Worm (Caenorhabditis elegans) whole organism, mixed stage, embryonic: Measurements from ENCODE around the gene lpr-3.

ENCODE experiments used
- ceh-39 ChIP-seq: fragments of 150-350 bp; optimal IDR thresholded peaks from 2 replicates; lab custom pipeline; 2014; ENCODE audit warnings: missing biosample characterization, missing genetic modification characterization
- ceh-83 ChIP-seq: fragments of 200-800 bp; sonication (Bioruptor generic); optimal IDR thresholded peaks from 2 replicates; lab custom pipeline; 2018; ENCODE audit warnings: mild to moderate bottlenecking, missing genetic modification characterization, missing compliant biosample characterization
- ces-1 ChIP-seq: fragments of 150-350 bp; optimal IDR thresholded peaks from 2 replicates; lab custom pipeline; 2014; ENCODE audit warnings: missing biosample characterization, missing genetic modification reagents, missing genetic modification characterization
- elt-1 ChIP-seq: sonication (generic microtip); optimal IDR thresholded peaks from 2 replicates; lab custom pipeline; 2017; ENCODE audit warnings: missing genetic modification characterization, mild to moderate bottlenecking, missing compliant biosample characterization, antibody characterized with exemption, moderate library complexity, borderline replicate concordance; ENCODE audit not compliant: insufficient read depth
- flh-1 ChIP-seq: fragments of 200-800 bp; sonication (Bioruptor generic); optimal IDR thresholded peaks from 2 replicates; lab custom pipeline; 2018; ENCODE audit warnings: mild to moderate bottlenecking, missing genetic modification characterization, moderate library complexity, missing compliant biosample characterization
- hlh-1 ChIP-seq: fragments of 150-350 bp; optimal IDR thresholded peaks from 2 replicates; lab custom pipeline; 2014; ENCODE audit warnings: missing biosample characterization, missing genetic modification reagents, missing genetic modification characterization
- lin-13 ChIP-seq: fragments of 150-350 bp; optimal IDR thresholded peaks from 2 replicates; lab custom pipeline; 2014; ENCODE audit warnings: missing biosample characterization, missing genetic modification characterization
- lsy-2 ChIP-seq: fragments of 150-350 bp; optimal IDR thresholded peaks from 2 replicates; lab custom pipeline; 2014; ENCODE audit warnings: missing biosample characterization, missing genetic modification characterization
- mep-1 ChIP-seq: fragments of 150-350 bp; optimal IDR thresholded peaks from 2 replicates; lab custom pipeline; 2017; ENCODE audit warnings: missing biosample characterization, missing genetic modification reagents, missing genetic modification characterization, inconsistent platforms
- nhr-2 ChIP-seq: fragments of 150-350 bp; optimal IDR thresholded peaks from 2 replicates; lab custom pipeline; 2014; ENCODE audit warnings: missing biosample characterization, missing genetic modification characterization
- snpc-4 ChIP-seq: fragments of 150-350 bp; optimal IDR thresholded peaks from 2 replicates; lab custom pipeline; 2014; ENCODE audit warnings: missing biosample characterization, missing genetic modification characterization
- unc-120 ChIP-seq: sonication (generic microtip); optimal IDR thresholded peaks from 2 replicates; lab custom pipeline; 2017; ENCODE audit warnings: missing genetic modification characterization, missing compliant biosample characterization; ENCODE audit not compliant: poor library complexity, severe bottlenecking
- unc-39 ChIP-seq: fragments of 150-350 bp; optimal IDR thresholded peaks from 2 replicates; lab custom pipeline; 2014; ENCODE audit warnings: missing biosample characterization, missing genetic modification characterization
- ztf-11 ChIP-seq: fragments of 150-350 bp; optimal IDR thresholded peaks from 2 replicates; lab custom pipeline; 2014; ENCODE audit warnings: missing biosample characterization, missing genetic modification characterization

DNA sequence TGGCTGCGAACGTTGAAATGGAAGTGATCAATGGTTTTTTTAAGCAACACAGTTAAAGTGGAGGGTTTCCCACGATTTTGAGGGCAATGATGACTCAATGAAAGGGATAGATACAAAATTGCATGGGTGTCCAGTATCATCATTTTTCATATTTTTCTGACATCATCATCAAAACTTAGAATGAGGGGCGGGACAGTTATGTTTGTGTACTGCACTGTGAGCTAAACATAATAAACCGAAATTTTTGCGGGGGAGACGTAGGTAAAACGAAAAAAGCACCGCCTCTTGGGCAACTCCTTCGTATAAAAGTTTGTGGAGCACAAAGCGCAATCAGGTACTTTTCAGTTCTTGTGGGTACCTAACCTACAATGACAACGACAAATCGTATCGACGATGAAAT, 3.6 kb upstream of the lpr-3 start, which contains the start of gene C09F12.2:
- TF ChIP-seq snpc-4 (tag; lab: Kevin White, UChicago) = no peak
- TF ChIP-seq hlh-1 (tag; lab: Kevin White, UChicago) = no peak
- no peak for TF ChIP-seq unc-39 (tag; lab: Kevin White, UChicago)
- no peak for TF ChIP-seq ces-1 (GFP tag; lab: Kevin White, UChicago)
- TF ChIP-seq nhr-2 (tag; lab: Kevin White, UChicago) = no peak
- TF ChIP-seq flh-1 = no peak
- TF ChIP-seq lsy-2 (tag; lab: Kevin White, UChicago) = no peak
- no peak for TF ChIP-seq ztf-11
- TF ChIP-seq lin-13 (tag; lab: Kevin White, UChicago) = no peak
- no peak for TF ChIP-seq unc-120
- TF ChIP-seq ceh-83 = no peak
- TF ChIP-seq mep-1 (tag; lab: Kevin White, UChicago) = no peak
- TF ChIP-seq elt-1 = no peak
- TF ChIP-seq ceh-39 = no peak
